Worm (Caenorhabditis elegans): ENCODE results near the gene amt-3.

- TF ChIP-seq ztf-22 (GFP tag; optimal IDR thresholded peaks at IDR 0.05) (no peak), ama-1 (optimal IDR thresholded peaks at IDR 0.05) (no peak), ama-1 (GFP tag; optimal IDR thresholded peaks at IDR 0.05) (no peak), F10E7.11 (tag; optimal IDR thresholded peaks at IDR 0.05) (no peak), lin-35 (GFP tag; optimal IDR thresholded peaks at IDR 0.05) (no peak), K12H6.12 (tag; optimal IDR thresholded peaks at IDR 0.05) (no peak), egl-18 (GFP tag; IDR thresholded peaks at IDR 0.05) (no peak), mxl-1 (tag; optimal IDR thresholded peaks at IDR 0.05) (no peak), madf-10 (tag; optimal IDR thresholded peaks at IDR 0.05) (no peak), madf-6 (GFP tag; IDR thresholded peaks at IDR 0.05) (no peak)
Observed at ce11 chrII:8399064-8399463, 30.1 kb upstream of the amt-3 start, which contains the start of gene dod-23.
